Worm (Caenorhabditis elegans): ENCODE measurements around the gene F47C12.8.

Gene F47C12.8

DNA sequence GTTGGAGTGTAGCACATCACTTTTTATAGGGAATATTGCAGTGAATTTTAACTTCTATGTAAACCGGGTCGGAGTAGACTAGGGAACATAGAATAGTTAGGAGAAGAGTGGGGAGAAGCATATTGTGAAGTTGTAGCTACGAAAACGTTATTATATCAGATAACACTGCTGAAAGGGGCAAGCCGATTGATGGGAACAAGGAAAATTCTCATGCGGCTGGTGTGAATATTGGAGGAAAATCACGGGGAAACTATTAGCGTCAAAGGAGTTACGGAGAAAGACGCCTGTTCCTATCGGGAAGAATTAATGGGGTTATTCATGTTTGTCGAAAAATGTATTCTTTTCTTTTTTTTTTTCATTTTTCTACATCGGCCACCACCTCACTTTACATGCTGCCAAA, 5.1 kb downstream of the F47C12.8 start, which contains the start of gene F47C12.6:
Gene F47C12.6 (minus strand): TSS at position 101 of the 400 bp plus-strand sequence.
- no peak for TF ChIP-seq flt-1 (GFP tag; IDR thresholded peaks at IDR 0.05)
- no peak for TF ChIP-seq cog-1 (tag; optimal IDR thresholded peaks at IDR 0.05)
- TF ChIP-seq ztf-29 (GFP tag; IDR thresholded peaks at IDR 0.05) = no peak
- TF ChIP-seq med-1 (GFP tag; optimal IDR thresholded peaks at IDR 0.05; ENCODE audit: insufficient read depth) = no peak
- no peak for TF ChIP-seq T22C8.4 (GFP tag; IDR thresholded peaks at IDR 0.05)
- TF ChIP-seq ref-1 (GFP tag; conservative IDR thresholded peaks at IDR 0.05) = no peak
- no peak for TF ChIP-seq ztf-23 (GFP tag; IDR thresholded peaks at IDR 0.05)
- no peak for TF ChIP-seq klf-2 (GFP tag; conservative IDR thresholded peaks at IDR 0.05)
- no peak for TF ChIP-seq tab-1 (GFP tag; IDR thresholded peaks at IDR 0.05)

DNA sequence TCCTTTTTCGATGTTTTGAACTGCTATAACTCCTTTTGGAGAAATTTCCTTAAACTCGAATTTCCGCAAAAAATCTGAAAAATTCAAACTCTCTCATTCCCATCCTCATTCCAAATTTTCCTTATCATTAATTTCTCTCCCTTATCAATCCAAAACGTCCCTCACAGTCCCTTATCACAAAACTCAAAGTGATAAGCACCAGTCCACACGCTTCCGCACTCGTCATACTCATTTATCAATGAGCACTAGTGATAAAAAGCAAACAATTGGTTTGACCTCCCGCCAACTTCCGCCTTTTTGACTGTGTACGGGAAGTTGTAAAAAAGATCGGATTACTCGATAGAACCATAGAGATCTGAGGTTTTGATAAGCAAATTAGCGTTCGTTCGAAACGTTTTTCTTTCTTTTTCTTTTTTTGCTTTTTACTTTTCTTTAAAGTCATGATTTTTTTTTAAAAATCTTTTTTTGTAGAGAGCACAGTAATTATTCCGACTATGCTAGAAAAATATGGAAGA, 9.7 kb downstream of the F47C12.8 start, which contains the start of gene clec-78:
Gene clec-78 (plus strand): TSS at position 465 of the 515 bp plus-strand sequence.
- TF ChIP-seq ref-1 (GFP tag; conservative IDR thresholded peaks at IDR 0.05) (no peak), klf-2 (GFP tag; conservative IDR thresholded peaks at IDR 0.05) (no peak), ztf-23 (GFP tag; IDR thresholded peaks at IDR 0.05) (no peak), flt-1 (GFP tag; IDR thresholded peaks at IDR 0.05) (no peak), T22C8.4 (GFP tag; IDR thresholded peaks at IDR 0.05) (no peak), tab-1 (GFP tag; IDR thresholded peaks at IDR 0.05) (no peak), cog-1 (tag; optimal IDR thresholded peaks at IDR 0.05) (no peak), med-1 (GFP tag; optimal IDR thresholded peaks at IDR 0.05; ENCODE audit: insufficient read depth) (no peak), ztf-29 (GFP tag; IDR thresholded peaks at IDR 0.05) (no peak)

ce11 chrIV:3988132-3988531, 10.3 kb downstream of the F47C12.8 start:
- no peak for TF ChIP-seq tab-1 (GFP tag; IDR thresholded peaks at IDR 0.05)

DNA sequence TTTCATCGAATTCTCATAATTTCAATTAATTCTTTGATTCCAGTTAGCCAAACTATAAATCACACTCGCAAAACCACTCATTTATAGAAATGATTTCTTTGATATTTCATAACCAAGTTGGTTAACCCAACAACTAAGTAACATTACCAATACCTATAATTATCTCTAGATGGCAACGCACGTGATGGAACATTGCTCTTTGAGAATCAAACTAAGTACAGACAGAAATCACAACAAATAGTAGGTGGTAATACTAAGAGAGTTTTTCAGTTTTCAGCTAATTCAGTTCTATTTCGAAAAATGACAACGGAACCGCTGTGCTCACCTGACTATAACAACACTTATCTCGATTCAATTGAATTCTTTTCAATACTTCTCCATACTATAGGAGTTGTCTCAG, 16.8 kb downstream of the F47C12.8 start, which contains the start of gene srh-223:
Gene srh-223 (plus strand): TSS at position 301 of the 400 bp plus-strand sequence.
- TF ChIP-seq klf-2 (GFP tag; conservative IDR thresholded peaks at IDR 0.05) (no peak), ztf-29 (GFP tag; IDR thresholded peaks at IDR 0.05) (no peak), T22C8.4 (GFP tag; IDR thresholded peaks at IDR 0.05) (no peak), flt-1 (GFP tag; IDR thresholded peaks at IDR 0.05) (no peak), ztf-23 (GFP tag; IDR thresholded peaks at IDR 0.05) (no peak), tab-1 (GFP tag; IDR thresholded peaks at IDR 0.05) (no peak), med-1 (GFP tag; optimal IDR thresholded peaks at IDR 0.05; ENCODE audit: insufficient read depth) (no peak), cog-1 (tag; optimal IDR thresholded peaks at IDR 0.05) (no peak), ref-1 (GFP tag; conservative IDR thresholded peaks at IDR 0.05) (no peak)

DNA sequence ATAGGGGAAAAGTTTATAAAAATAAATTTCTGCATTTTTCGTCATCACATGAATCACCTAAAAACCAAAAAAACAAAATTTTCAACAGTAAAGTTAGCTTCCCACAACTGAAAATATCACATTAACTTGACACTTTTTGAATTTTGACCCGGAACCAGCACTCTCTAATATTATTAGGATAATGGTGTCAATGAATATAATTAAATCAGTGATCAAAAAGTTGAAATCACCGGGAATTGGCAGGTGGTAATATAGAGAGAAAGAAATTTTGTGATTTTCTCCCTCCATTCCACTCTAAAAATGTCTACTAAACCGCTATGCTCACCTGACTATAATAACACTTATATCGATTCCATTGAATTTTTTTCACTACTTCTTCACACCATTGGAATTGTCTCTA, 18.9 kb downstream of the F47C12.8 start, which contains the start of gene srh-222:
Gene srh-222 (plus strand): TSS at position 301 of the 400 bp plus-strand sequence.
- no peak for TF ChIP-seq cog-1 (tag; optimal IDR thresholded peaks at IDR 0.05)
- no peak for TF ChIP-seq tab-1 (GFP tag; IDR thresholded peaks at IDR 0.05)
- no peak for TF ChIP-seq flt-1 (GFP tag; IDR thresholded peaks at IDR 0.05)
- TF ChIP-seq ztf-23 (GFP tag; IDR thresholded peaks at IDR 0.05) = no peak
- no peak for TF ChIP-seq ref-1 (GFP tag; conservative IDR thresholded peaks at IDR 0.05)
- TF ChIP-seq med-1 (GFP tag; optimal IDR thresholded peaks at IDR 0.05; ENCODE audit: insufficient read depth) = no peak
- no peak for TF ChIP-seq T22C8.4 (GFP tag; IDR thresholded peaks at IDR 0.05)
- TF ChIP-seq klf-2 (GFP tag; conservative IDR thresholded peaks at IDR 0.05) = no peak

- TF ChIP-seq klf-2 (GFP tag; conservative IDR thresholded peaks at IDR 0.05) (no peak), ztf-29 (GFP tag; IDR thresholded peaks at IDR 0.05) (no peak), tab-1 (GFP tag; IDR thresholded peaks at IDR 0.05) (no peak), med-1 (GFP tag; optimal IDR thresholded peaks at IDR 0.05; ENCODE audit: insufficient read depth) (no peak), cog-1 (tag; optimal IDR thresholded peaks at IDR 0.05) (no peak), flt-1 (GFP tag; IDR thresholded peaks at IDR 0.05) (no peak), T22C8.4 (GFP tag; IDR thresholded peaks at IDR 0.05) (no peak), ztf-23 (GFP tag; IDR thresholded peaks at IDR 0.05) (no peak), ref-1 (GFP tag; conservative IDR thresholded peaks at IDR 0.05) (no peak)
Observed at ce11 chrIV:3977965-3978523, 20.4 kb downstream of the F47C12.8 start, which contains the start of gene srh-220. Gene srh-220 (minus strand): TSS chrIV:3978015.

- TF ChIP-seq tab-1 (GFP tag; IDR thresholded peaks at IDR 0.05) (no peak), klf-2 (GFP tag; conservative IDR thresholded peaks at IDR 0.05) (no peak), ztf-29 (GFP tag; IDR thresholded peaks at IDR 0.05) (no peak), cog-1 (tag; optimal IDR thresholded peaks at IDR 0.05) (no peak), ztf-23 (GFP tag; IDR thresholded peaks at IDR 0.05) (no peak), T22C8.4 (GFP tag; IDR thresholded peaks at IDR 0.05) (no peak), ref-1 (GFP tag; conservative IDR thresholded peaks at IDR 0.05) (no peak), flt-1 (GFP tag; IDR thresholded peaks at IDR 0.05) (no peak), med-1 (GFP tag; optimal IDR thresholded peaks at IDR 0.05; ENCODE audit: insufficient read depth) (no peak)
Observed at ce11 chrIV:3973049-3973448, 25.4 kb downstream of the F47C12.8 start, which contains the start of gene clec-79. Gene clec-79 (plus strand): TSS chrIV:3973349.

ce11 chrIV:3965013-3965412, 33.4 kb downstream of the F47C12.8 start, which contains the start of gene clec-76:
Gene clec-76 (plus strand): TSS chrIV:3965246.
- TF ChIP-seq med-1 (GFP tag; optimal IDR thresholded peaks at IDR 0.05; ENCODE audit: insufficient read depth) (no peak), ref-1 (GFP tag; conservative IDR thresholded peaks at IDR 0.05) (no peak), cog-1 (tag; optimal IDR thresholded peaks at IDR 0.05) (no peak), flt-1 (GFP tag; IDR thresholded peaks at IDR 0.05) (no peak), klf-2 (GFP tag; conservative IDR thresholded peaks at IDR 0.05) (no peak), T22C8.4 (GFP tag; IDR thresholded peaks at IDR 0.05) (no peak), ztf-23 (GFP tag; IDR thresholded peaks at IDR 0.05) (no peak), ztf-29 (GFP tag; IDR thresholded peaks at IDR 0.05) (no peak), tab-1 (GFP tag; IDR thresholded peaks at IDR 0.05) (no peak)

ce11 chrIV:3963498-3963897, 34.9 kb downstream of the F47C12.8 start:
- TF ChIP-seq med-1 (GFP tag; optimal IDR thresholded peaks at IDR 0.05; ENCODE audit: insufficient read depth) (no peak), ztf-29 (GFP tag; IDR thresholded peaks at IDR 0.05) (no peak), klf-2 (GFP tag; conservative IDR thresholded peaks at IDR 0.05) (no peak), ztf-23 (GFP tag; IDR thresholded peaks at IDR 0.05) (no peak), flt-1 (GFP tag; IDR thresholded peaks at IDR 0.05) (no peak), T22C8.4 (GFP tag; IDR thresholded peaks at IDR 0.05) (no peak), cog-1 (tag; optimal IDR thresholded peaks at IDR 0.05) (no peak), ref-1 (GFP tag; conservative IDR thresholded peaks at IDR 0.05) (no peak), tab-1 (GFP tag; IDR thresholded peaks at IDR 0.05) (no peak)
